Worm (Caenorhabditis elegans) whole organism, L4/young adult: Measurements from ENCODE around the gene wars-1.

Source experiments
- W03F9.2 ChIP-seq: fragments of 150-350 bp; optimal IDR thresholded peaks from 2 replicates; lab custom pipeline; 2014; ENCODE audit warnings: missing biosample characterization, missing genetic modification characterization
- dao-5 ChIP-seq: sonication (generic microtip); optimal IDR thresholded peaks from 2 replicates; lab custom pipeline; 2016; ENCODE audit warnings: missing genotype, missing genetic modification characterization, moderate library complexity, missing compliant biosample characterization
- him-1 ChIP-seq: sonication (generic microtip); optimal IDR thresholded peaks from 2 replicates; lab custom pipeline; 2016; ENCODE audit warnings: missing genotype, missing genetic modification reagents, missing genetic modification characterization, missing compliant biosample characterization

The wars-1 gene

ce11 chrV:18859121-18859520, at the start of gene wars-1:
wars-1 (minus strand) TSS chrV:18859221.
- TF ChIP-seq W03F9.2 (tag; lab: Kevin White, UChicago) (no peak), him-1 (tag; lab: Kevin White, UChicago) (no peak), dao-5 (tag; lab: Kevin White, UChicago) (no peak)

ce11 chrV:18907519-18907918, 48.5 kb upstream of the wars-1 start:
- no peak for TF ChIP-seq him-1 (tag; lab: Kevin White, UChicago)
- TF ChIP-seq dao-5 (tag; lab: Kevin White, UChicago), result no peak
- no peak for TF ChIP-seq W03F9.2 (tag; lab: Kevin White, UChicago)

ce11 chrV:18903472-18903871, 44.5 kb upstream of the wars-1 start, which contains the start of gene mihp-2:
mihp-2 (plus strand) TSS chrV:18903772.
- no peak for TF ChIP-seq W03F9.2 (tag; lab: Kevin White, UChicago)
- TF ChIP-seq dao-5 (tag; lab: Kevin White, UChicago), result no peak
- TF ChIP-seq him-1 (tag; lab: Kevin White, UChicago), result no peak

DNA sequence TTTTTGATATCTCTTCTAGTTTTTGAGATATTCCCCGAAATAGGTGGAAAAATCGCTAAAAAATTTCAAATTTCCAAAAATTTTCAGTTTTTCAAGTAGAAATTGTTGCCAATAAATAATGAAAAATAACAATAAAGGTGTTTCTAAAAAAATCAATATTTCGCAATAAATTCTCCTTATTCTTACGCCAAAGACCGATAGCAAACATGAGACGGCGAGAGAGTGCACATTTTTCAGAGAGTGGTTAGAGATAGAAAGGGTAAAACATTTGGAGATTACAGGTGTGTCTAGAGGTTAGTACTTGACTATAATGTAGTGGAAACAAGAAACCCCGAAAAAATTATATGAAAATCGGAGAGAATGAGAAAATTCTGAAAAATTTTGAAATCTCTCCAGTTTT, 42.5 kb upstream of the wars-1 start:
- TF ChIP-seq W03F9.2 (tag; lab: Kevin White, UChicago), result no peak
- TF ChIP-seq dao-5 (tag; lab: Kevin White, UChicago), result no peak
- TF ChIP-seq him-1 (tag; lab: Kevin White, UChicago), result no peak

DNA sequence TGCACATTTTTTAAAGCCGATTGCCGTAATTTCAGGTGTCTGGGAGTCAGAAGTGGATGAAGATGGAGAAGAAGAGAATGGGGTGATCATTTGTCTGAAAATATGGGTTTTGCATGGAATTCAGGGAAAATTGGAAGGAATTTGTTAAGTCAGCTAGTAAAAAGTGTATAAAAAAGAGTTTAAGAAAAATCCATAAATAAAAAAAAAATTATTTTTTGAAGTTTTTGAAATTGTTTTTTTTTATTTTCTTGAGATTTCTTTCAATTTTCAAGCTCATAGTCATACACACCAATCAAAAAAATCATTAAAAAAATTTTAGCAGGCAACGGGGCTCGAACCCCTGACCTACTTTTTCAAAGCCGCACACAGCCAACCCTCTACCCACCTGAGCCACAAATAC, 41.4 kb upstream of the wars-1 start, which contains the start of gene nhr-243:
nhr-243 (minus strand) TSS at position 101 of the 400 bp plus-strand sequence.
- no peak for TF ChIP-seq W03F9.2 (tag; lab: Kevin White, UChicago)
- no peak for TF ChIP-seq dao-5 (tag; lab: Kevin White, UChicago)
- TF ChIP-seq him-1 (tag; lab: Kevin White, UChicago), result no peak

DNA sequence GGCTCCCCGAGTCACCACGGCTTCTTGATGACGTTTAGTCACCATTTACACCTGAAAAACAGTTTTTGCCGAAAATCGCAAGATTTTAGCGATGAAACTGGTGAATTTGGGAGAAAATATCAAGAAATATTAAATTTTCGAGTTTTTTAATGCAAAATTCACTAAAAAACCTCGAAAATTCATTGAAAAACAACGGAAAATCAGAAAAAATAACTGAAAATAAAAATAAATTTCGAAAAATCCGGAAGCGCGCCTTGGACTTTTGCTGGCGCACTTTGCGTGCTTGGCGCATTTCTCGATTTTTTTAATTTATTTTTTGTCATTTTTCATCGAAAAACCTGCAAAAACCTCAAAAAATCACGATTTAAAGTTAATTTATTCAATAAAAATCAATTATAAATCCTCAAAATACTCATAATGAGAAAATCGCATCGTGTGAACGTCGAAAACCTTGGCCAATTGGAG, 35.9 kb upstream of the wars-1 start, which contains the start of gene emb-4:
emb-4 (minus strand) TSS at position 51 of the 465 bp plus-strand sequence.
- TF ChIP-seq dao-5 (tag; lab: Kevin White, UChicago) (no peak), W03F9.2 (tag; lab: Kevin White, UChicago) (peak; percentile 55)

DNA sequence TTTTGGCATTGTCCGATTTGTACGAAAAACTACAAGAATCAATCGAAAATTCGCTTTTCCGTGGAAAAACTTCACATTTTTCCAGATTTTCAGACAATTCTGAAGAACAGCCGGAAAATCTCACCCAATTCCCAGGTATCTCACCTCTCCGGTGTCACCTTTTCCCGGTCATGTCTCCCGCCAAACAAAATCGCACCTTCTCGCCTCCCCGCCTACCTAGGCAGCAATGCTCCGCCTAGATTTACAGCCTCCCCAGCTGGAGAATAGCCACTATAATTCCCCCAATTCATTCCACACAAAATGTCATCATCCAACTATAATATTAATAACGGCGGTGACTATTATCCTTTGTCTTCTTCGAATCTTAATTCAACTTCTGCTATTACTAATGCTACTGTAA, 14.8 kb upstream of the wars-1 start, which contains the start of gene ceh-51:
ceh-51 (plus strand) TSS at position 301 of the 400 bp plus-strand sequence.
- no peak for TF ChIP-seq W03F9.2 (tag; lab: Kevin White, UChicago)
- TF ChIP-seq dao-5 (tag; lab: Kevin White, UChicago), result no peak
- TF ChIP-seq him-1 (tag; lab: Kevin White, UChicago), result no peak

DNA sequence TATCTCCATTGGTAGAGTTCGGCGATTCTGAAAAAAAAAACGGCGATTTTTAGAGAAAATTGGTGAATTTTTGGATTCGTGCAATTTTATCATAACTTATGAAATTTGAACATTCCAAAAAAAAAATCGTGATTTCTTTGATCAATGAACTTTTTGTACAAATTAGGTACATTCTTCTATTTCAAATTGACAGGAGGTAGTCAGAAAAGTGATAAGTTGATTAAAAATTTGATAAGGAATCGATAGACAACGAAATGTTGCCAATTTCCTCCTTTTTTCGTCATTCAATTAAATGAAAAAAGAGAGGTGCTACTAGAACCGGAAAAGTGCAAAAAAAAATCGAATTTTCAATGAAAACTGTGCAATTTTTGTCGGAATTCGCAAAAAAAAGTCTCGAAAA, 11.9 kb upstream of the wars-1 start:
- TF ChIP-seq dao-5 (tag; lab: Kevin White, UChicago) (no peak), him-1 (tag; lab: Kevin White, UChicago) (no peak), W03F9.2 (tag; lab: Kevin White, UChicago) (no peak)

ce11 chrV:18868517-18868916, 9.5 kb upstream of the wars-1 start:
- no peak for TF ChIP-seq dao-5 (tag; lab: Kevin White, UChicago)
- TF ChIP-seq him-1 (tag; lab: Kevin White, UChicago), result no peak
- TF ChIP-seq W03F9.2 (tag; lab: Kevin White, UChicago), result no peak

DNA sequence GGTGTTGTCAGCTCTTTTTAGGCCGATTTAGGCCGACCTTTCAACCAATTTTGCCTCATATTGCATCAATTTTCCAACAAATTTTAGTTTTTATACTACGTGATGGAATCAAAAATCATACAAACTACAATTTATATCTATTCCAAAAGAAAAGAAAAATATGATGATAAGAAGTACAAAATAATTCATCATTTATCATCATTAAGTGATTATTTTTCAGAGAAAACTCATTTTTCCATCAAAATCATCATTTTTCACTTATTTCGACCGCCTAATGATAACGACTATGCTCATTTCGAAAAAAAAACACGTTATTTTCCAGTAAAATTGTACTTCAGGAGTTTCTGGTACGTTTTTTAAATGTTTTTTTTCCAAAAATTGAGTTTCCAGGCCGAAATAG, 4.2 kb downstream of the wars-1 start:
- TF ChIP-seq dao-5 (tag; lab: Kevin White, UChicago) (no peak), W03F9.2 (tag; lab: Kevin White, UChicago) (no peak), him-1 (tag; lab: Kevin White, UChicago) (no peak)

DNA sequence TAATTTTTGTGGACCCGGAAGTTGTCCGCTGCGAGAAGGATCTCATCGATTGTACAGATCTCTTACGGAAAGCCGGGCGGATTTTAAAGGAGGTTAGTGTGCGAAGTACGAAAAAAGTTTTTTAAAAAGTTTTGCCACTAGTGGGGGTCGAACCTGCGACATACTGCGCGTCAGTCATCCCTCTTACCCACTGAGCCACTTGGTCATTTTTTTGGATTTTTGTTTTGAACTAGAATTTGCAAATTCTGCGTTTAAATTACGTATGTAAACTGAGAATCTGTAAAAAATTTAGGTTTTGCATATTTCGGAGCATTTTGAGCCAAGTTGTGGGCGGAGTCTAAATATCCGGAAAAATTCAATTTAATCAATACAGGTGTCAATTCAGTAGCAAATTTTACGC, 10.4 kb downstream of the wars-1 start:
- TF ChIP-seq him-1 (tag; lab: Kevin White, UChicago) (no peak), W03F9.2 (tag; lab: Kevin White, UChicago) (no peak), dao-5 (tag; lab: Kevin White, UChicago) (no peak)

DNA sequence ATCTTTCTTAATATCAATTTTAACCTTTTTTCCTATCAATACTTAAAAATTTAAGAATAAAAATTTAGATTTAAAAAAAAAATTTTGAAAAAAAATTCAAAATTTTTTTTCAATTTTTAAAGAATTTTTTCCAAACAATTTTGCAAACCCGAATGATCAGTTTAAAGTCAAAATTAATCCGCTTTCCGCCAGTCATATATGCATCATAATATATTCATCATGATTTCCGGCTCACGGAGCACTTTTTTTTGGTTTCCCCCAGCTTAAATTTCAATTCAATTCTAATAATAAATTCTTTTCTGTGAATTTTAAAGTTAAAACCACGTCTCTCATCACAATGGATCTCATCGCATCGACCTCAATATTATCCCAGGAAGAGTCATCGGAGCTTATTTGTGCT, 12.5 kb downstream of the wars-1 start, which contains the start of gene nhr-230:
nhr-230 (plus strand) TSS at position 301 of the 400 bp plus-strand sequence.
- no peak for TF ChIP-seq him-1 (tag; lab: Kevin White, UChicago)
- no peak for TF ChIP-seq W03F9.2 (tag; lab: Kevin White, UChicago)
- TF ChIP-seq dao-5 (tag; lab: Kevin White, UChicago), result no peak

DNA sequence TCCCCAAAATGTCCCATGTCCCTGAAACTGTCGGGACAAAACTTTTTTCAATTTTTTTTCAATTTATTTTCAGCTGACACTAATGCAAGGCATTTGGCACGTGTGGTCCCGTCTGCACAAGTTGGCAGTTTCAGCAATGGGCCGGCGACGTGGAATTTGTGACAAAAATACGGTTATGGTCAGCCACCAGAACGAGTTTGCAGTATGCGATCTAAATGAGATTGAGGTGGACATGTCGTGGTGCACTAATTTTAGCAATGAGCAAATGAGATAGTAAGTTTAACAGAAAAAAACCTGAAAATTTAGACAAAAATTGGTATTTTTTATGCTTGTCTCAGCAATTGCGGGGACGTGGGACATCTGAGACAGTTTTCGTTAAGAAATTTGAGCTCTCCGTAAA, 16.6 kb downstream of the wars-1 start:
- TF ChIP-seq dao-5 (tag; lab: Kevin White, UChicago) (no peak), W03F9.2 (tag; lab: Kevin White, UChicago) (no peak), him-1 (tag; lab: Kevin White, UChicago) (no peak)

DNA sequence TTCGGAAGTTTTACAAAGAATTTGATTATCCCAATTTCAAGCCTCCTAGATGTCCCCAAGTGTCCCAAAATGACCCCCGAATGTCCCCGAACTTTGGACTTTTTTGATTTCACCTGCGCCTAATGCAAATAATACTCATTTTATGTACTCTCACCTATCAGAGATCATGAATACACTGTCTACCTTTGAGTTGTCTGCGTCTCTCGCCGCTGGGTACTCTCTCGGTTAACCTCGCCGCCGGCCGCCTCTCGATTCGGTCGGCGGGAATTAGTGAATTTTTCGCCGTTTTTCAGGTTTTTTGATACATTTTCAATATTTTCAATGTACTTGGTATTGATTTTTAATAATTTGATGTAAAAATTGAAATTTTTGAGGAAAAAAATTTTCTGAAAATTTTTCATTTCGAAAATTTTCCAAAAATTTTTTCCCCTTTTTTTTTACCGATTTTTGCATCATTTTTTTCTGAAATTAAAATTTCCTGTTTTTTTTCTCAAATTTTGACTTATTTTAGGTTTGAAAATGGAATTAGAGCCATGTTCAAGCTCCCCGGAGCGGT, 20.1 kb downstream of the wars-1 start, which contains the start of gene nhr-65:
nhr-65 (plus strand) TSS at position 506 of the 556 bp plus-strand sequence.
- TF ChIP-seq him-1 (tag; lab: Kevin White, UChicago) (no peak), W03F9.2 (tag; lab: Kevin White, UChicago) (no peak), dao-5 (tag; lab: Kevin White, UChicago) (no peak)
